Worm (Caenorhabditis elegans) whole organism, young adult: ENCODE results near the gene grl-11.

ENCODE experiments used
- Y53F4B.3 ChIP-seq: fragments of 200-800 bp; sonication (Bioruptor generic); IDR thresholded peaks from 2 replicates; pipeline ENCODE4 v1.3.6; 2022; ENCODE audit warnings: missing genetic modification reagents, missing genetic modification characterization, missing compliant biosample characterization
- lsl-1 ChIP-seq: fragments of 200-800 bp; sonication (Bioruptor generic); optimal IDR thresholded peaks from 2 replicates; lab custom pipeline; 2018; ENCODE audit warnings: mild to moderate bottlenecking, missing genetic modification characterization, moderate library complexity, missing compliant biosample characterization
- madf-10 ChIP-seq: sonication (generic microtip); optimal IDR thresholded peaks from 2 replicates; lab custom pipeline; 2016; ENCODE audit warnings: mild to moderate bottlenecking, missing genetic modification characterization, missing compliant biosample characterization
- mel-28 ChIP-seq: sonication (generic microtip); optimal IDR thresholded peaks from 2 replicates; lab custom pipeline; 2016; ENCODE audit warnings: borderline replicate concordance, mild to moderate bottlenecking, missing genetic modification characterization, missing compliant biosample characterization
- rpc-1 ChIP-seq, 2 experiments: fragments of 150-350 bp in 1 of 2; sonication (generic microtip) in 1 of 2; optimal IDR thresholded peaks; 2 replicates each; lab custom pipeline; 2014 to 2018; ENCODE audit warnings: missing biosample characterization in 1 of 2, missing genetic modification characterization in 1 of 2, missing genetic modification reagents in 1 of 2, missing genotype in 1 of 2
- snpc-4 ChIP-seq, 5 experiments: fragments of 150-350 bp in 1 of 5; sonication (generic microtip) in 4 of 5; optimal IDR thresholded peaks; 2 replicates each; lab custom pipeline; 2014 to 2018; ENCODE audit warnings: missing genetic modification characterization in 5 of 5, missing biosample characterization in 3 of 5, antibody characterized with exemption in 2 of 5, mild to moderate bottlenecking in 2 of 5, missing compliant biosample characterization in 2 of 5, missing genotype in 2 of 5, moderate library complexity in 2 of 5, missing genetic modification reagents in 1 of 5
- ztf-26 ChIP-seq: sonication (generic microtip); optimal IDR thresholded peaks from 2 replicates; lab custom pipeline; 2017; ENCODE audit warnings: missing genetic modification characterization, missing compliant biosample characterization

DNA sequence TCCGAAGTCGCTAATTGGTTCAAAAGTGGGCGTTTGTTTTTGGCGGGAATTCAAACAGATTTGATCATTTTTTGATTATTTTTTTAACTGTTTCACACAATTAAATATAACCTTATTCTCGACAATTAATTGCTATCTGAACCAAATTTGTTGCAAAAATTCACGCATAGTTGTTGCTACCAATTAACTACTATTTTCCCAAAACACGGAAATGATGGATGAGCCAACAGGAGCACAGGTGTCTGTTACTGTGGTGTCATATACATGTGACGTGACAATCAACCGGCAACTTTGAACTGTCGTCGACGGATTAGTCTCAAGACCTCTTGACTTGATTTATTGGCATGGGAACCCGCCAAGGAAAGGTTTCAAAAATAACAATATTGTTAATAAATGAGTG, 45.5 kb downstream of the grl-11 start:
- no peak for TF ChIP-seq rpc-1 (optimal IDR thresholded peaks at IDR 0.05; lab: Kevin White, UChicago)
- TF ChIP-seq rpc-1 (tag; optimal IDR thresholded peaks at IDR 0.05; lab: Kevin White, UChicago): no peak
- no peak for TF ChIP-seq Y53F4B.3 (GFP tag; lab: Robert Waterston, UW)
- no peak for TF ChIP-seq mel-28 (tag; lab: Kevin White, UChicago)
- no peak for TF ChIP-seq snpc-4 (GFP tag; optimal IDR thresholded peaks at IDR 0.05; lab: Kevin White, UChicago)
- no peak for TF ChIP-seq snpc-4 (tag; optimal IDR thresholded peaks at IDR 0.05; lab: Kevin White, UChicago)
- TF ChIP-seq lsl-1 (GFP tag; lab: Kevin White, UChicago): no peak
- TF ChIP-seq ztf-26 (tag; lab: Kevin White, UChicago): no peak
- no peak for TF ChIP-seq madf-10 (tag; lab: Kevin White, UChicago)
